Worm (Caenorhabditis elegans) whole organism, midembryonic: ENCODE results near the gene egl-21.

Experiments used
- T22C8.4 ChIP-seq: fragments of 200-800 bp; sonication (Bioruptor generic); IDR thresholded peaks from 2 replicates; pipeline ENCODE4 v1.3.6; 2022; ENCODE audit warnings: missing genetic modification characterization, missing compliant biosample characterization
- cog-1 ChIP-seq: sonication (generic microtip); optimal IDR thresholded peaks from 2 replicates; lab custom pipeline; 2016; ENCODE audit warnings: missing genetic modification characterization, missing compliant biosample characterization
- flt-1 ChIP-seq: fragments of 200-800 bp; sonication (Bioruptor generic); IDR thresholded peaks from 2 replicates; pipeline ENCODE4 v1.3.6; 2022; ENCODE audit warnings: missing genetic modification characterization, missing compliant biosample characterization
- klf-2 ChIP-seq: fragments of 200-800 bp; sonication (Bioruptor generic); conservative IDR thresholded peaks from 2 replicates; pipeline ENCODE4 v1.3.6; 2022; ENCODE audit warnings: missing genetic modification reagents, missing genetic modification characterization, missing compliant biosample characterization
- med-1 ChIP-seq: sonication (generic microtip); optimal IDR thresholded peaks from 2 replicates; lab custom pipeline; 2017; ENCODE audit warnings: missing genetic modification characterization, mild to moderate bottlenecking, missing compliant biosample characterization, antibody characterized with exemption, missing genetic modification reagents; ENCODE audit not compliant: insufficient read depth
- ref-1 ChIP-seq: fragments of 200-800 bp; sonication (Bioruptor generic); conservative IDR thresholded peaks from 2 replicates; pipeline ENCODE4 v1.3.6; 2022; ENCODE audit warnings: missing genetic modification reagents, missing genetic modification characterization, missing compliant biosample characterization
- tab-1 ChIP-seq: fragments of 200-800 bp; sonication (Bioruptor generic); IDR thresholded peaks from 2 replicates; pipeline ENCODE4 v1.3.6; 2022; ENCODE audit warnings: missing genetic modification characterization, missing compliant biosample characterization
- ztf-29 ChIP-seq: fragments of 200-800 bp; sonication (Bioruptor generic); IDR thresholded peaks from 2 replicates; pipeline ENCODE4 v1.3.6; 2022; ENCODE audit warnings: missing genetic modification reagents, missing genetic modification characterization, missing compliant biosample characterization

DNA sequence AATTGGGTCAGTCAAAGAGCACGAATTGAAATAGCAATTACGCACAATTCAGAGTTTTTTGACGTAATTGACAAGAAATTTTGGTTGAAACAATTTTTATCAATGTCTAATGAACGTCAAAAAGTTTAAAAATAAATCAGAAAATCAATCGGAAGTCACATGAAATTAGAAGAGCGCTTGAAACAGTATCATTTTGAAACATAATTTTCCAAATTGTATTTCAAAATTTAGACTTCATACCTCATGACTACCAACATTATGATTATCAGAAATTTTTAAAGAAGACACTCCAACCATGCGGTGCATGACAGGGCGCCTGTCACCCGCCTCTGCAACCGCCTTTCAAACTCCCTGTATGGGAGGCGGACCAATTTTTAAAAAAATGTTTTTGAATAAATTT is 31.6 kb upstream of the egl-21 start:
- TF ChIP-seq ref-1 (no peak), flt-1 (GFP tag; lab: Robert Waterston, UW) (no peak), med-1 (GFP tag; lab: Kevin White, UChicago) (no peak), klf-2 (no peak), tab-1 (GFP tag; lab: Robert Waterston, UW) (no peak), cog-1 (tag; lab: Kevin White, UChicago) (no peak), ztf-29 (GFP tag; lab: Robert Waterston, UW) (no peak), T22C8.4 (GFP tag; lab: Robert Waterston, UW) (no peak)
